Worm (Caenorhabditis elegans) whole organism, L3 larva: ENCODE results near the gene pgam-5.

Experiments
- hmg-11 ChIP-seq: sonication (generic microtip); optimal IDR thresholded peaks from 2 replicates; lab custom pipeline; 2016; ENCODE audit warnings: missing genetic modification characterization, missing compliant biosample characterization
- lsy-12 ChIP-seq: sonication (generic microtip); optimal IDR thresholded peaks from 2 replicates; lab custom pipeline; 2016; ENCODE audit warnings: mild to moderate bottlenecking, missing genetic modification characterization, missing compliant biosample characterization
- mdl-1 ChIP-seq: fragments of 150-350 bp; optimal IDR thresholded peaks from 2 replicates; lab custom pipeline; 2014; ENCODE audit warnings: missing biosample characterization, missing genetic modification characterization
- nhr-11 ChIP-seq: fragments of 150-350 bp; optimal IDR thresholded peaks from 2 replicates; lab custom pipeline; 2014; ENCODE audit warnings: missing biosample characterization, missing genetic modification characterization
- nhr-28 ChIP-seq: fragments of 150-350 bp; optimal IDR thresholded peaks from 2 replicates; lab custom pipeline; 2014; ENCODE audit warnings: missing biosample characterization, missing genetic modification characterization
- snpc-4 ChIP-seq: fragments of 150-350 bp; optimal IDR thresholded peaks from 2 replicates; lab custom pipeline; 2014; ENCODE audit warnings: missing biosample characterization, missing genetic modification characterization
- ztf-11 ChIP-seq: fragments of 150-350 bp; optimal IDR thresholded peaks from 2 replicates; lab custom pipeline; 2014; ENCODE audit warnings: missing biosample characterization, missing genetic modification characterization

DNA sequence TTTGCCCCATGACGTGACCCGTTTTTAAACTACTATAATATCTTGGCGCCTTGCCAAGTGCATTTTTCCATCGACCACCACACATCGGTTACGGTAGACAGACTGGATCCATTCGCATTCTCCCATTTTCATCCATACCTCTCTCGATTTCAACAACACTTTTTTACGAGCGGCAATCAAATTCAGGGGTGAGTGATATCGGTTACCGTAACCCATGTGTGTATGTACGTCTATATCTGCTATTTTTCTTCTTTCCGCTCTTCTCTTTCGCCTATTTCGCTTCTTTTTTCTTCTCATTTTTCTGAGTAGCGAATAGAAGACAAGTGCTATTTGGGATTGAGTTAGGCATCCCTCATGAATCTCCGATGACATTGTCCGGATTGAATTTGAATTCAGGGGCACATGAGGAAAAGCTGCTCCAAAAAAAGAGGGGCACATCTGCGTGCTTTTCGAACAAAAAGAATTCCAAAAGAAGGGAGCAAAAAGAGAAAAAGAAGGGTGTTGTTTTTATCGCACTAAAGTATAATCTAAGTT is 33.2 kb upstream of the pgam-5 start:
- TF ChIP-seq ztf-11 (tag; lab: Kevin White, UChicago) (no peak), lsy-12 (tag; lab: Kevin White, UChicago) (no peak), nhr-11 (tag; lab: Kevin White, UChicago) (no peak), nhr-28 (tag; lab: Kevin White, UChicago) (no peak), snpc-4 (tag; lab: Kevin White, UChicago) (no peak), mdl-1 (tag; lab: Kevin White, UChicago) (no peak), hmg-11 (tag; lab: Kevin White, UChicago) (no peak)
